Worm (Caenorhabditis elegans) whole organism, L4 larva: ENCODE results near the gene R07E5.17.

ENCODE experiments used
- D1046.2 ChIP-seq: fragments of 200-800 bp; sonication (Bioruptor generic); IDR thresholded peaks from 2 replicates; pipeline ENCODE4 v1.3.6; 2022; ENCODE audit warnings: missing genetic modification characterization, missing compliant biosample characterization
- F26F4.8 ChIP-seq: fragments of 200-800 bp; sonication (Bioruptor generic); conservative IDR thresholded peaks from 2 replicates; pipeline ENCODE4 v1.3.6; 2022; ENCODE audit warnings: missing genetic modification characterization, missing compliant biosample characterization
- F49E8.2 ChIP-seq: sonication (generic microtip); optimal IDR thresholded peaks from 2 replicates; lab custom pipeline; 2016; ENCODE audit warnings: missing compliant biosample characterization, mild to moderate bottlenecking, missing genetic modification characterization, borderline replicate concordance
- T26A8.4 ChIP-seq: fragments of 200-800 bp; sonication (Bioruptor generic); IDR thresholded peaks from 2 replicates; pipeline ENCODE4 v1.3.6; 2022; ENCODE audit warnings: missing genetic modification characterization, missing compliant biosample characterization
- Y105C5A.15 ChIP-seq: fragments of 200-800 bp; sonication (Bioruptor generic); IDR thresholded peaks from 2 replicates; pipeline ENCODE4 v1.3.6; 2022; ENCODE audit warnings: missing genetic modification characterization, missing compliant biosample characterization
- Y75B8A.6 ChIP-seq: fragments of 200-800 bp; sonication (Bioruptor generic); IDR thresholded peaks from 2 replicates; pipeline ENCODE4 v1.3.6; 2022; ENCODE audit warnings: missing genetic modification reagents, missing genetic modification characterization, missing compliant biosample characterization
- aha-1 ChIP-seq: fragments of 150-350 bp; peaks from one replicate; lab custom pipeline; 2014; ENCODE audit warnings: missing biosample characterization, missing genetic modification characterization
- arid-1 ChIP-seq: fragments of 200-800 bp; sonication (Bioruptor generic); conservative IDR thresholded peaks from 2 replicates; pipeline ENCODE4 v1.3.6; 2022; ENCODE audit warnings: missing genetic modification reagents, missing genetic modification characterization, missing compliant biosample characterization
- ceh-44 ChIP-seq: fragments of 200-800 bp; sonication (Bioruptor generic); IDR thresholded peaks from 2 replicates; pipeline ENCODE4 v1.3.6; 2022; ENCODE audit warnings: missing genetic modification reagents, missing genetic modification characterization, missing compliant biosample characterization
- ceh-82 ChIP-seq: sonication (generic microtip); optimal IDR thresholded peaks from 2 replicates; lab custom pipeline; 2017; ENCODE audit warnings: missing biosample characterization, missing genetic modification characterization
- ctbp-1 ChIP-seq: fragments of 200-800 bp; sonication (Bioruptor generic); IDR thresholded peaks from 2 replicates; pipeline ENCODE4 v1.3.6; 2022; ENCODE audit warnings: missing genetic modification reagents, missing genetic modification characterization, missing compliant biosample characterization
- daf-16 ChIP-seq, 3 experiments: sonication (generic microtip); optimal IDR thresholded peaks; 2 replicates each; lab custom pipeline; 2016 to 2017; ENCODE audit warnings: missing genetic modification characterization in 3 of 3, missing genetic modification reagents in 3 of 3, mild to moderate bottlenecking in 2 of 3, missing compliant biosample characterization in 2 of 3, missing biosample characterization in 1 of 3, moderate library complexity in 1 of 3
- daf-19 ChIP-seq: fragments of 200-800 bp; sonication (Bioruptor generic); conservative IDR thresholded peaks from 2 replicates; pipeline ENCODE4 v1.3.6; 2022; ENCODE audit warnings: missing genetic modification characterization, missing compliant biosample characterization
- dmd-6 ChIP-seq: fragments of 200-800 bp; sonication (Bioruptor generic); IDR thresholded peaks from 2 replicates; pipeline ENCODE4 v1.3.6; 2022; ENCODE audit warnings: missing genetic modification reagents, missing genetic modification characterization, missing compliant biosample characterization
- dmd-8 ChIP-seq: fragments of 200-800 bp; sonication (Bioruptor generic); IDR thresholded peaks from 2 replicates; pipeline ENCODE4 v1.3.6; 2022; ENCODE audit warnings: missing genetic modification characterization, missing compliant biosample characterization
- dpl-1 ChIP-seq: fragments of 150-350 bp; optimal IDR thresholded peaks from 2 replicates; lab custom pipeline; 2014; ENCODE audit warnings: missing biosample characterization, missing genetic modification reagents, missing genetic modification characterization
- duxl-1 ChIP-seq: sonication (generic microtip); optimal IDR thresholded peaks from 2 replicates; lab custom pipeline; 2016; ENCODE audit warnings: mild to moderate bottlenecking, missing genetic modification characterization, moderate library complexity, missing compliant biosample characterization; ENCODE audit not compliant: poor library complexity
- egl-43 ChIP-seq: fragments of 200-800 bp; sonication (Bioruptor generic); IDR thresholded peaks from 2 replicates; pipeline ENCODE4 v1.3.6; 2022; ENCODE audit warnings: missing genetic modification reagents, missing genetic modification characterization, missing compliant biosample characterization
- hlh-11 ChIP-seq: fragments of 200-800 bp; sonication (Bioruptor generic); optimal IDR thresholded peaks from 2 replicates; lab custom pipeline; 2018; ENCODE audit warnings: mild to moderate bottlenecking, missing genetic modification characterization, missing compliant biosample characterization
- hlh-30 ChIP-seq: sonication (generic microtip); optimal IDR thresholded peaks from 2 replicates; lab custom pipeline; 2017; ENCODE audit warnings: antibody characterized with exemption, mild to moderate bottlenecking, missing genetic modification characterization, missing compliant biosample characterization; ENCODE audit not compliant: insufficient read depth
- hmg-1.1 ChIP-seq: fragments of 200-800 bp; sonication (Bioruptor generic); IDR thresholded peaks from 2 replicates; pipeline ENCODE4 v1.3.6; 2022; ENCODE audit warnings: missing genetic modification reagents, missing genetic modification characterization, missing compliant biosample characterization
- lim-7 ChIP-seq: fragments of 200-800 bp; sonication (Bioruptor generic); IDR thresholded peaks from 2 replicates; pipeline ENCODE4 v1.3.6; 2022; ENCODE audit warnings: missing genetic modification characterization, missing compliant biosample characterization
- lin-1 ChIP-seq: fragments of 200-800 bp; sonication (Bioruptor generic); IDR thresholded peaks from 2 replicates; pipeline ENCODE4 v1.3.6; 2022; ENCODE audit warnings: missing genetic modification reagents, missing genetic modification characterization, missing compliant biosample characterization
- lin-13 ChIP-seq: fragments of 150-350 bp; optimal IDR thresholded peaks from 2 replicates; lab custom pipeline; 2014; ENCODE audit warnings: missing biosample characterization, missing genetic modification reagents, missing genetic modification characterization
- lin-29 ChIP-seq: fragments of 200-800 bp; sonication (Bioruptor generic); IDR thresholded peaks from 2 replicates; pipeline ENCODE4 v1.3.6; 2022; ENCODE audit warnings: missing genetic modification reagents, missing genetic modification characterization, missing compliant biosample characterization
- lin-38 ChIP-seq: fragments of 200-800 bp; sonication (Bioruptor generic); IDR thresholded peaks from 2 replicates; pipeline ENCODE4 v1.3.6; 2022; ENCODE audit warnings: missing genetic modification reagents, missing genetic modification characterization, missing compliant biosample characterization
- madf-9 ChIP-seq: fragments of 200-800 bp; sonication (Bioruptor generic); conservative IDR thresholded peaks from 2 replicates; pipeline ENCODE4 v1.3.6; 2022; ENCODE audit warnings: missing genetic modification reagents, missing genetic modification characterization, missing compliant biosample characterization
- mdt-29 ChIP-seq: fragments of 200-800 bp; sonication (Bioruptor generic); IDR thresholded peaks from 2 replicates; pipeline ENCODE4 v1.3.6; 2022; ENCODE audit warnings: missing genetic modification reagents, missing genetic modification characterization, missing compliant biosample characterization
- mes-2 ChIP-seq: sonication (generic microtip); optimal IDR thresholded peaks from 2 replicates; lab custom pipeline; 2016; ENCODE audit warnings: missing genotype, mild to moderate bottlenecking, missing genetic modification characterization, missing compliant biosample characterization; ENCODE audit not compliant: poor library complexity, severe bottlenecking
- mxl-2 ChIP-seq: fragments of 200-800 bp; sonication (Bioruptor generic); conservative IDR thresholded peaks from 2 replicates; pipeline ENCODE4 v1.3.6; 2022; ENCODE audit warnings: missing genetic modification reagents, missing genetic modification characterization, missing compliant biosample characterization
- nhr-111 ChIP-seq: fragments of 200-800 bp; sonication (Bioruptor generic); optimal IDR thresholded peaks from 2 replicates; lab custom pipeline; 2018; ENCODE audit warnings: mild to moderate bottlenecking, missing genetic modification characterization, missing compliant biosample characterization
- nhr-237 ChIP-seq: sonication (generic microtip); optimal IDR thresholded peaks from 2 replicates; lab custom pipeline; 2017; ENCODE audit warnings: missing biosample characterization, missing genetic modification characterization
- nhr-28 ChIP-seq: fragments of 150-350 bp; optimal IDR thresholded peaks from 2 replicates; lab custom pipeline; 2014; ENCODE audit warnings: missing biosample characterization, missing genetic modification characterization
- nhr-41 ChIP-seq: fragments of 200-800 bp; sonication (Bioruptor generic); IDR thresholded peaks from 2 replicates; pipeline ENCODE4 v1.3.6; 2022; ENCODE audit warnings: missing genetic modification reagents, missing genetic modification characterization, missing compliant biosample characterization
- nhr-42 ChIP-seq: fragments of 200-800 bp; sonication (Bioruptor generic); IDR thresholded peaks from 2 replicates; pipeline ENCODE4 v1.3.6; 2022; ENCODE audit warnings: missing genetic modification characterization, missing compliant biosample characterization
- nhr-6 ChIP-seq: fragments of 150-350 bp; optimal IDR thresholded peaks from 2 replicates; lab custom pipeline; 2014; ENCODE audit warnings: missing biosample characterization, missing genetic modification characterization
- saeg-2 ChIP-seq: fragments of 200-800 bp; sonication (Bioruptor generic); IDR thresholded peaks from 2 replicates; pipeline ENCODE4 v1.3.6; 2022; ENCODE audit warnings: missing genetic modification reagents, missing genetic modification characterization, missing compliant biosample characterization
- sdz-12 ChIP-seq: fragments of 200-800 bp; sonication (Bioruptor generic); optimal IDR thresholded peaks from 2 replicates; lab custom pipeline; 2018; ENCODE audit warnings: mild to moderate bottlenecking, missing genetic modification characterization, missing compliant biosample characterization
- snpc-4 ChIP-seq: fragments of 150-350 bp; optimal IDR thresholded peaks from 2 replicates; lab custom pipeline; 2014; ENCODE audit warnings: missing biosample characterization, missing genetic modification characterization
- spr-1 ChIP-seq: sonication (generic microtip); optimal IDR thresholded peaks from 2 replicates; lab custom pipeline; 2016; ENCODE audit warnings: mild to moderate bottlenecking, missing genetic modification characterization, missing compliant biosample characterization
- spr-3 ChIP-seq: fragments of 200-800 bp; sonication (Bioruptor generic); optimal IDR thresholded peaks from 2 replicates; lab custom pipeline; 2018; ENCODE audit warnings: mild to moderate bottlenecking, missing genetic modification characterization, missing compliant biosample characterization
- tra-1 ChIP-seq: fragments of 200-800 bp; sonication (Bioruptor generic); IDR thresholded peaks from 2 replicates; pipeline ENCODE4 v1.3.6; 2022; ENCODE audit warnings: missing genetic modification reagents, missing genetic modification characterization, missing compliant biosample characterization
- unc-62 ChIP-seq, 3 experiments: fragments of 150-350 bp in 1 of 3; sonication (generic microtip); optimal IDR thresholded peaks in 2 of 3; peaks in 1 of 3; 1 replicate in 1 of 3; 2 replicates in 2 of 3; lab custom pipeline; 2014 to 2017; ENCODE audit warnings: missing biosample characterization in 3 of 3, missing genetic modification characterization in 3 of 3, missing genetic modification reagents in 3 of 3, missing genotype in 1 of 3
- zfp-2 ChIP-seq: sonication (generic microtip); optimal IDR thresholded peaks from 2 replicates; lab custom pipeline; 2016; ENCODE audit warnings: mild to moderate bottlenecking, missing genetic modification characterization, missing compliant biosample characterization
- zip-2 ChIP-seq: fragments of 150-350 bp; optimal IDR thresholded peaks from 2 replicates; lab custom pipeline; 2014; ENCODE audit warnings: missing biosample characterization, missing genetic modification characterization
- ztf-11 ChIP-seq: fragments of 150-350 bp; optimal IDR thresholded peaks from 2 replicates; lab custom pipeline; 2014; ENCODE audit warnings: missing biosample characterization, missing genetic modification characterization
- ztf-7 ChIP-seq: fragments of 150-350 bp; optimal IDR thresholded peaks from 2 replicates; lab custom pipeline; 2014; ENCODE audit warnings: missing biosample characterization, missing genetic modification characterization

R07E5.17 gene

ce11 chrIII:4428797-4429196 lies 24.6 kb upstream of the R07E5.17 start (continued):
- TF ChIP-seq dmd-8 (GFP tag; lab: Robert Waterston, UW) (peak; percentile 74; the same call in 1 of the 2 replicates), nhr-28 (no peak), aha-1 (tag; lab: Kevin White, UChicago) (peak; percentile 63), spr-1 (tag; lab: Kevin White, UChicago) (peak; percentile 9), spr-3 (GFP tag; lab: Kevin White, UChicago) (no peak), zip-2 (no peak), zfp-2 (no peak), ceh-44 (GFP tag; lab: Robert Waterston, UW) (no peak), hlh-11 (tag; lab: Kevin White, UChicago) (peak; percentile 10), hlh-30 (tag; lab: Kevin White, UChicago) (no peak), lim-7 (GFP tag; lab: Robert Waterston, UW) (peak; percentile 79), D1046.2 (GFP tag; lab: Robert Waterston, UW) (0 out of 2 replicates have a peak, but pooled peaks have one; percentile 58), ztf-7 (tag; lab: Kevin White, UChicago) (no peak), lin-38 (GFP tag; lab: Robert Waterston, UW) (peak; percentile 64), lin-13 (GFP tag; lab: Kevin White, UChicago) (peak; percentile 16), unc-62 (GFP tag; optimal IDR thresholded peaks at IDR 0.05 in 1 of 2; lab: Kevin White, UChicago) (peak in 1 of 2 experiments; percentile 43), unc-62 (tag; optimal IDR thresholded peaks at IDR 0.05; lab: Kevin White, UChicago) (no peak), ceh-82 (tag; lab: Kevin White, UChicago) (no peak), daf-16 (GFP tag; optimal IDR thresholded peaks at IDR 0.05; lab: Kevin White, UChicago) (peak in 1 of 2 experiments; percentile 5), daf-16 (tag; optimal IDR thresholded peaks at IDR 0.05; lab: Kevin White, UChicago) (peak; percentile 56), mes-2 (tag; lab: Kevin White, UChicago) (peak; percentile 52), nhr-6 (tag; lab: Kevin White, UChicago) (no peak), lin-1 (GFP tag; lab: Robert Waterston, UW) (peak; percentile 78; the same call in 1 of the 2 replicates), Y105C5A.15 (0 out of 2 replicates have a peak, but pooled peaks have one; percentile 13), ztf-11 (tag; lab: Kevin White, UChicago) (no peak), daf-19 (peak; percentile 86), sdz-12 (GFP tag; lab: Kevin White, UChicago) (peak; percentile 7), nhr-111 (GFP tag; lab: Kevin White, UChicago) (no peak), Y75B8A.6 (GFP tag; lab: Robert Waterston, UW) (no peak), mdt-29 (no peak), nhr-237 (tag; lab: Kevin White, UChicago) (no peak)

ce11 chrIII:4426711-4427218 lies 22.5 kb upstream of the R07E5.17 start:
- TF ChIP-seq dmd-6 (peak; percentile 75), mes-2 (tag; lab: Kevin White, UChicago) (peak; percentile 48), nhr-42 (GFP tag; lab: Robert Waterston, UW) (peak; percentile 49; the same call in 1 of the 2 replicates), T26A8.4 (GFP tag; lab: Robert Waterston, UW) (peak; percentile 83), dmd-8 (GFP tag; lab: Robert Waterston, UW) (peak; percentile 72), snpc-4 (tag; lab: Kevin White, UChicago) (peak; percentile 82), ctbp-1 (GFP tag; lab: Robert Waterston, UW) (peak; percentile 79), saeg-2 (GFP tag; lab: Robert Waterston, UW) (peak; percentile 69; the same call in 1 of the 2 replicates), duxl-1 (tag; lab: Kevin White, UChicago) (peak; percentile 29), Y75B8A.6 (GFP tag; lab: Robert Waterston, UW) (peak; percentile 74; the same call in 1 of the 2 replicates), F26F4.8 (GFP tag; lab: Robert Waterston, UW) (peak; percentile 81), F49E8.2 (peak; percentile 0), mdt-29 (0 out of 2 replicates have a peak, but pooled peaks have one; percentile 31), spr-1 (tag; lab: Kevin White, UChicago) (peak; percentile 43), lim-7 (GFP tag; lab: Robert Waterston, UW) (peak; percentile 88), tra-1 (GFP tag; lab: Robert Waterston, UW) (peak; percentile 91), dpl-1 (GFP tag; lab: Kevin White, UChicago) (peak; percentile 14), egl-43 (GFP tag; lab: Robert Waterston, UW) (peak; percentile 93), mxl-2 (GFP tag; lab: Robert Waterston, UW) (0 out of 2 replicates have a peak, but pooled peaks have one; percentile 42), nhr-41 (0 out of 2 replicates have a peak, but pooled peaks have one; percentile 28), arid-1 (GFP tag; lab: Robert Waterston, UW) (peak; percentile 92), lin-29 (GFP tag; lab: Robert Waterston, UW) (peak; percentile 46; the same call in 1 of the 2 replicates), hmg-1.1 (GFP tag; lab: Robert Waterston, UW) (peak; percentile 87), daf-19 (peak; percentile 87), madf-9 (peak; percentile 85)
